Worm (Caenorhabditis elegans) whole organism, young adult: Measurements from ENCODE around the gene rocf-1.

Source experiments
- C06A6.2 ChIP-seq: fragments of 200-800 bp; sonication (Bioruptor generic); conservative IDR thresholded peaks from 2 replicates; pipeline ENCODE4 v1.3.6; 2022; ENCODE audit warnings: missing genetic modification characterization, missing compliant biosample characterization
- Y67H2A.10 ChIP-seq: fragments of 200-800 bp; sonication (Bioruptor generic); conservative IDR thresholded peaks from 2 replicates; pipeline ENCODE4 v1.3.6; 2022; ENCODE audit warnings: missing genetic modification reagents, missing genetic modification characterization, missing compliant biosample characterization
- cebp-1 ChIP-seq, 2 experiments: fragments of 200-800 bp in 1 of 2; sonication (Bioruptor generic) in 1 of 2; sonication (generic microtip) in 1 of 2; IDR thresholded peaks in 1 of 2; optimal IDR thresholded peaks in 1 of 2; 2 replicates each; pipeline versions ENCODE4 v1.3.6 to Lab custom; 2017 to 2022; ENCODE audit warnings: missing compliant biosample characterization in 2 of 2, missing genetic modification characterization in 2 of 2, mild to moderate bottlenecking in 1 of 2, missing genetic modification reagents in 1 of 2, moderate library complexity in 1 of 2
- cebp-2 ChIP-seq: fragments of 200-800 bp; sonication (Bioruptor generic); IDR thresholded peaks from 2 replicates; pipeline ENCODE4 v1.3.6; 2022; ENCODE audit warnings: missing genetic modification characterization, missing compliant biosample characterization
- dox-1 ChIP-seq: fragments of 200-800 bp; sonication (Bioruptor generic); IDR thresholded peaks from 2 replicates; pipeline ENCODE4 v1.3.6; 2022; ENCODE audit warnings: missing genetic modification reagents, missing genetic modification characterization, missing compliant biosample characterization
- dpff-1 ChIP-seq: sonication (generic microtip); optimal IDR thresholded peaks from 2 replicates; lab custom pipeline; 2017; ENCODE audit warnings: mild to moderate bottlenecking, missing genetic modification characterization, missing compliant biosample characterization
- nfya-2 ChIP-seq: fragments of 200-800 bp; sonication (Bioruptor generic); IDR thresholded peaks from 2 replicates; pipeline ENCODE4 v1.3.6; 2022; ENCODE audit warnings: missing genetic modification reagents, missing genetic modification characterization, missing compliant biosample characterization
- nhr-80 ChIP-seq: sonication (generic microtip); optimal IDR thresholded peaks from 2 replicates; lab custom pipeline; 2016; ENCODE audit warnings: missing genetic modification characterization, missing compliant biosample characterization
- nhr-90 ChIP-seq: sonication (generic microtip); optimal IDR thresholded peaks from 2 replicates; lab custom pipeline; 2016; ENCODE audit warnings: missing genotype, mild to moderate bottlenecking, missing genetic modification characterization, missing compliant biosample characterization
- snpc-1.3 ChIP-seq: sonication (generic microtip); optimal IDR thresholded peaks from 2 replicates; lab custom pipeline; 2017; ENCODE audit warnings: missing genetic modification characterization, mild to moderate bottlenecking, missing compliant biosample characterization, antibody characterized with exemption, moderate library complexity, missing genotype, missing genetic modification reagents; ENCODE audit not compliant: insufficient read depth
- snpc-4 ChIP-seq, 5 experiments: fragments of 150-350 bp in 1 of 5; sonication (generic microtip) in 4 of 5; optimal IDR thresholded peaks; 2 replicates each; lab custom pipeline; 2014 to 2018; ENCODE audit warnings: missing genetic modification characterization in 5 of 5, missing biosample characterization in 3 of 5, antibody characterized with exemption in 2 of 5, mild to moderate bottlenecking in 2 of 5, missing compliant biosample characterization in 2 of 5, missing genotype in 2 of 5, moderate library complexity in 2 of 5, missing genetic modification reagents in 1 of 5
- tbp1 ChIP-seq: fragments of 200-800 bp; sonication (Bioruptor generic); optimal IDR thresholded peaks from 2 replicates; lab custom pipeline; 2018; ENCODE audit warnings: mild to moderate bottlenecking, missing genetic modification characterization, missing compliant biosample characterization
- ztf-3 ChIP-seq: fragments of 200-800 bp; sonication (Bioruptor generic); optimal IDR thresholded peaks from 2 replicates; lab custom pipeline; 2018; ENCODE audit warnings: mild to moderate bottlenecking, missing genetic modification characterization, missing compliant biosample characterization

- TF ChIP-seq snpc-4 (GFP tag; optimal IDR thresholded peaks at IDR 0.05; lab: Kevin White, UChicago) (no peak), snpc-4 (tag; optimal IDR thresholded peaks at IDR 0.05; lab: Kevin White, UChicago) (no peak), tbp1 (GFP tag; lab: Kevin White, UChicago) (no peak), Y67H2A.10 (GFP tag; lab: Robert Waterston, UW) (no peak), cebp-2 (no peak), C06A6.2 (GFP tag; lab: Robert Waterston, UW) (no peak), cebp-1 (GFP tag; IDR thresholded peaks at IDR 0.05; lab: Robert Waterston, UW) (no peak), cebp-1 (tag; optimal IDR thresholded peaks at IDR 0.05; lab: Kevin White, UChicago) (no peak), ztf-3 (no peak), dox-1 (GFP tag; lab: Robert Waterston, UW) (no peak), snpc-1.3 (no peak), dpff-1 (tag; lab: Kevin White, UChicago) (no peak), nhr-90 (tag; lab: Kevin White, UChicago) (no peak), nfya-2 (GFP tag; lab: Robert Waterston, UW) (no peak), nhr-80 (tag; lab: Kevin White, UChicago) (no peak)
These were observed 29.7 kb downstream of the rocf-1 start for ce11 chrV:15434647-15435046.
